Worm (Caenorhabditis elegans) whole organism, L2 larva: ENCODE results near the gene rib-1.

Experiments used
- F13H6.1 ChIP-seq: sonication (generic microtip); optimal IDR thresholded peaks from 2 replicates; lab custom pipeline; 2016; ENCODE audit warnings: missing genetic modification characterization, missing compliant biosample characterization
- R02D3.7 ChIP-seq: fragments of 150-350 bp; optimal IDR thresholded peaks from 2 replicates; lab custom pipeline; 2014; ENCODE audit warnings: missing biosample characterization, missing genetic modification characterization
- Y55F3AM.14 ChIP-seq: fragments of 200-800 bp; sonication (Bioruptor generic); optimal IDR thresholded peaks from 2 replicates; lab custom pipeline; 2018; ENCODE audit warnings: mild to moderate bottlenecking, missing genetic modification characterization, missing compliant biosample characterization
- ZK546.5 ChIP-seq: sonication (generic microtip); optimal IDR thresholded peaks from 2 replicates; lab custom pipeline; 2017; ENCODE audit warnings: missing biosample characterization, missing genetic modification characterization
- aly-2 ChIP-seq: fragments of 150-350 bp; optimal IDR thresholded peaks from 2 replicates; lab custom pipeline; 2014; ENCODE audit warnings: missing biosample characterization, missing genetic modification characterization
- ama-1 ChIP-seq: fragments of 150-350 bp; optimal IDR thresholded peaks from 2 replicates; lab custom pipeline; 2018; ENCODE audit warnings: inconsistent platforms
- blmp-1 ChIP-seq: sonication (generic microtip); optimal IDR thresholded peaks from 2 replicates; lab custom pipeline; 2017; ENCODE audit warnings: missing genetic modification characterization, mild to moderate bottlenecking, missing compliant biosample characterization, antibody characterized with exemption, moderate library complexity; ENCODE audit not compliant: insufficient read depth
- ceh-16 ChIP-seq: fragments of 150-350 bp; optimal IDR thresholded peaks from 2 replicates; lab custom pipeline; 2014; ENCODE audit warnings: missing biosample characterization, missing genetic modification characterization
- ceh-82 ChIP-seq: fragments of 150-350 bp; optimal IDR thresholded peaks from 2 replicates; lab custom pipeline; 2014; ENCODE audit warnings: missing biosample characterization, missing genetic modification characterization
- crh-2 ChIP-seq: sonication (generic microtip); optimal IDR thresholded peaks from 2 replicates; lab custom pipeline; 2017; ENCODE audit warnings: missing biosample characterization, missing genetic modification characterization
- dmd-4 ChIP-seq: sonication (generic microtip); optimal IDR thresholded peaks from 2 replicates; lab custom pipeline; 2017; ENCODE audit warnings: missing biosample characterization, missing genetic modification characterization
- egl-27 ChIP-seq: sonication (generic microtip); optimal IDR thresholded peaks from 3 replicates; lab custom pipeline; 2017; ENCODE audit warnings: missing biosample characterization, missing genetic modification reagents, missing genetic modification characterization
- elt-1 ChIP-seq: fragments of 150-350 bp; optimal IDR thresholded peaks from 2 replicates; lab custom pipeline; 2014; ENCODE audit warnings: missing biosample characterization, missing genetic modification characterization
- elt-3 ChIP-seq: sonication (generic microtip); optimal IDR thresholded peaks from 2 replicates; lab custom pipeline; 2017; ENCODE audit warnings: missing biosample characterization, missing genetic modification characterization
- fos-1 ChIP-seq: fragments of 150-350 bp; optimal IDR thresholded peaks from 2 replicates; lab custom pipeline; 2014; ENCODE audit warnings: missing biosample characterization, missing genetic modification characterization
- gmeb-1 ChIP-seq: fragments of 150-350 bp; optimal IDR thresholded peaks from 2 replicates; lab custom pipeline; 2014; ENCODE audit warnings: missing biosample characterization, missing genetic modification characterization
- lin-11 ChIP-seq: fragments of 150-350 bp; sonication (generic microtip); optimal IDR thresholded peaks from 2 replicates; lab custom pipeline; 2014; ENCODE audit warnings: missing biosample characterization, missing genetic modification characterization, inconsistent platforms, mixed read lengths
- lin-13 ChIP-seq: fragments of 150-350 bp; optimal IDR thresholded peaks from 2 replicates; lab custom pipeline; 2014; ENCODE audit warnings: missing biosample characterization, missing genetic modification reagents, missing genetic modification characterization
- lin-39 ChIP-seq: fragments of 150-350 bp; optimal IDR thresholded peaks from 2 replicates; lab custom pipeline; 2014; ENCODE audit warnings: missing biosample characterization, missing genetic modification reagents, missing genetic modification characterization
- lsy-2 ChIP-seq, 2 experiments: fragments of 150-350 bp in 1 of 2; sonication (generic microtip) in 1 of 2; optimal IDR thresholded peaks; 2 replicates each; lab custom pipeline; 2014 to 2017; ENCODE audit warnings: missing biosample characterization in 2 of 2, missing genetic modification characterization in 2 of 2
- mab-5 ChIP-seq: fragments of 150-350 bp; optimal IDR thresholded peaks from 2 replicates; lab custom pipeline; 2014; ENCODE audit warnings: missing biosample characterization, missing genetic modification characterization
- mbf-1 ChIP-seq: sonication (generic microtip); optimal IDR thresholded peaks from 2 replicates; lab custom pipeline; 2017; ENCODE audit warnings: missing biosample characterization, missing genetic modification characterization
- mdl-1 ChIP-seq, 2 experiments: fragments of 150-350 bp in 1 of 2; sonication (generic microtip) in 1 of 2; optimal IDR thresholded peaks; 2 replicates each; lab custom pipeline; 2017; ENCODE audit warnings: missing biosample characterization in 2 of 2, missing genetic modification characterization in 2 of 2
- nhr-11 ChIP-seq: fragments of 150-350 bp; optimal IDR thresholded peaks from 2 replicates; lab custom pipeline; 2014; ENCODE audit warnings: missing biosample characterization, missing genetic modification characterization
- nhr-12 ChIP-seq: fragments of 150-350 bp; optimal IDR thresholded peaks from 2 replicates; lab custom pipeline; 2014; ENCODE audit warnings: missing biosample characterization, missing genetic modification characterization
- nhr-129 ChIP-seq: fragments of 150-350 bp; optimal IDR thresholded peaks from 2 replicates; lab custom pipeline; 2014; ENCODE audit warnings: missing biosample characterization, missing genetic modification characterization
- nhr-21 ChIP-seq: fragments of 150-350 bp; optimal IDR thresholded peaks from 2 replicates; lab custom pipeline; 2014; ENCODE audit warnings: missing biosample characterization, missing genetic modification characterization
- nhr-23 ChIP-seq: fragments of 150-350 bp; optimal IDR thresholded peaks from 2 replicates; lab custom pipeline; 2014; ENCODE audit warnings: missing biosample characterization, missing genetic modification reagents, missing genetic modification characterization
- nhr-237 ChIP-seq: fragments of 150-350 bp; optimal IDR thresholded peaks from 2 replicates; lab custom pipeline; 2014; ENCODE audit warnings: missing biosample characterization, missing genetic modification characterization
- nhr-25 ChIP-seq: fragments of 150-350 bp; sonication (generic microtip); optimal IDR thresholded peaks from 3 replicates; lab custom pipeline; 2014; ENCODE audit warnings: missing biosample characterization, missing genetic modification characterization
- nhr-77 ChIP-seq: fragments of 150-350 bp; optimal IDR thresholded peaks from 2 replicates; lab custom pipeline; 2014; ENCODE audit warnings: missing biosample characterization, missing genetic modification characterization
- peb-1 ChIP-seq: fragments of 150-350 bp; optimal IDR thresholded peaks from 2 replicates; lab custom pipeline; 2014; ENCODE audit warnings: missing biosample characterization, missing genetic modification characterization
- sem-4 ChIP-seq: fragments of 150-350 bp; optimal IDR thresholded peaks from 2 replicates; lab custom pipeline; 2014; ENCODE audit warnings: missing biosample characterization, missing genetic modification reagents, missing genetic modification characterization
- sma-3 ChIP-seq: sonication (generic microtip); optimal IDR thresholded peaks from 2 replicates; lab custom pipeline; 2016; ENCODE audit warnings: missing genetic modification reagents, missing genetic modification characterization, missing compliant biosample characterization
- sma-9 ChIP-seq, 2 experiments: fragments of 150-350 bp in 1 of 2; sonication (generic microtip) in 1 of 2; optimal IDR thresholded peaks; 2 replicates each; lab custom pipeline; 2014 to 2016; ENCODE audit warnings: missing genetic modification characterization in 2 of 2, mild to moderate bottlenecking in 1 of 2, missing biosample characterization in 1 of 2, missing compliant biosample characterization in 1 of 2, missing genetic modification reagents in 1 of 2, moderate library complexity in 1 of 2
- snpc-4 ChIP-seq: fragments of 150-350 bp; optimal IDR thresholded peaks from 2 replicates; lab custom pipeline; 2014; ENCODE audit warnings: missing biosample characterization, missing genetic modification characterization
- unc-39 ChIP-seq: fragments of 150-350 bp; optimal IDR thresholded peaks from 2 replicates; lab custom pipeline; 2014; ENCODE audit warnings: missing biosample characterization, missing genetic modification characterization
- unc-55 ChIP-seq: fragments of 150-350 bp; sonication (generic microtip); optimal IDR thresholded peaks from 3 replicates; lab custom pipeline; 2014; ENCODE audit warnings: missing biosample characterization, missing genetic modification reagents, missing genetic modification characterization
- unc-62 ChIP-seq: fragments of 150-350 bp; optimal IDR thresholded peaks from 2 replicates; lab custom pipeline; 2014; ENCODE audit warnings: missing biosample characterization, missing genetic modification reagents, missing genetic modification characterization
- zag-1 ChIP-seq: fragments of 150-350 bp; optimal IDR thresholded peaks from 2 replicates; lab custom pipeline; 2014; ENCODE audit warnings: missing biosample characterization, missing genetic modification characterization
- ztf-1 ChIP-seq: fragments of 200-800 bp; sonication (Bioruptor generic); conservative IDR thresholded peaks from 2 replicates; pipeline ENCODE4 v1.3.6; 2022; ENCODE audit warnings: missing genetic modification characterization, missing compliant biosample characterization
- ztf-11 ChIP-seq: sonication (generic microtip); optimal IDR thresholded peaks from 2 replicates; lab custom pipeline; 2017; ENCODE audit warnings: missing biosample characterization, missing genetic modification characterization

The rib-1 gene

ce11 chrIV:11551813-11552212, 26.8 kb upstream of the rib-1 start, which contains the start of gene col-128:
TSS of gene col-128 (minus strand) at chrIV:11551960.
- TF ChIP-seq elt-3 (tag; lab: Kevin White, UChicago): no peak
- peak; percentile 33 for TF ChIP-seq blmp-1 (tag; lab: Kevin White, UChicago)

DNA sequence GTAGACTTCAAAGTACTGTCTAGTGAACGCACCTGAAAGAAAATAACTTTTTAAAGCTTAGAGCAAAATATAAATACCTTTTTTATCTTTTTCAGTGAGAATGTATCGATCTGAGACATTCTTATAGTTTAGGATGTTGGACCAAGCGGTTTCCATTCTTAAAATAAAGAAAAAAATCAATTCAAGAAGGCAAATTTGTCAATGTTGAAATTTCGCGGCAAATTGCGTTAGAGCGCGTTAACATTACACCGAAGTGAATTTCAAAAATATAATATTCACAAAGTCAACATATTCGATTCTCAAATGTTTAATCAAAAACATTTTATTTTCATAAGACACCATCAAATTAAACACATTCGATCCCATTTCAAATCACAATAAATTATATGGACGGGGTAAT, 16.9 kb upstream of the rib-1 start, which contains the start of gene F12F6.7:
F12F6.7 (minus strand) TSS at position 157 of the 400 bp plus-strand sequence.
- TF ChIP-seq nhr-21 (tag; lab: Kevin White, UChicago) (peak; percentile 9), zag-1 (tag; lab: Kevin White, UChicago) (no peak), ama-1 (no peak), lin-39 (tag; lab: Kevin White, UChicago) (no peak), R02D3.7 (tag; lab: Kevin White, UChicago) (no peak), lin-11 (tag; lab: Kevin White, UChicago) (no peak)

DNA sequence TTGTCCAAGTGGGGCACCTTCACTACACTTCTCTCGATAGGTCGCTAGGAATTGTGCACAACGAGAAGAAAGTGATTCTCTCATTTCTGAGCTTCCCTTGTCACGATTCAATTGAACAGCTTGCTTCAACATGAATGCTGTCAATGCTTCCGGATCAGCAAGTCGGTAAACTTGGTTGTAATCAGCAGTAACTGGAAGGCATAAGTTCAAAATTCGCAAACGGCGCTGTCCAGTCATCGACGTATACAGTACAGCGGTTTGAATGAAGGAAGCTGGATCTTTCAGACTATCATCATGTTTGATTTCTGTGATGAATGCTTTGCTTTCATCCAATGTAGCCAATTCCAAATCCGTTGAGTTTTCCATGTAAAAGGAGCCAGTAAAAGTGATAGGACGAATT, 15.5 kb upstream of the rib-1 start:
- no peak for TF ChIP-seq egl-27 (tag; lab: Kevin White, UChicago)
- no peak for TF ChIP-seq nhr-129 (tag; lab: Kevin White, UChicago)
- no peak for TF ChIP-seq nhr-11 (tag; lab: Kevin White, UChicago)
- TF ChIP-seq mbf-1: no peak
- no peak for TF ChIP-seq snpc-4
- TF ChIP-seq nhr-21 (tag; lab: Kevin White, UChicago): no peak
- TF ChIP-seq sma-9 (GFP tag; optimal IDR thresholded peaks at IDR 0.05; lab: Kevin White, UChicago): no peak
- no peak for TF ChIP-seq sma-9 (tag; optimal IDR thresholded peaks at IDR 0.05; lab: Kevin White, UChicago)
- no peak for TF ChIP-seq dmd-4 (tag; lab: Kevin White, UChicago)
- no peak for TF ChIP-seq blmp-1 (tag; lab: Kevin White, UChicago)
- TF ChIP-seq elt-3 (tag; lab: Kevin White, UChicago): no peak
- TF ChIP-seq R02D3.7 (tag; lab: Kevin White, UChicago): no peak
- no peak for TF ChIP-seq nhr-23
- no peak for TF ChIP-seq mdl-1 (tag; optimal IDR thresholded peaks at IDR 0.05; lab: Kevin White, UChicago)
- no peak for TF ChIP-seq fos-1
- TF ChIP-seq, all 48 proteins: peak for 0

DNA sequence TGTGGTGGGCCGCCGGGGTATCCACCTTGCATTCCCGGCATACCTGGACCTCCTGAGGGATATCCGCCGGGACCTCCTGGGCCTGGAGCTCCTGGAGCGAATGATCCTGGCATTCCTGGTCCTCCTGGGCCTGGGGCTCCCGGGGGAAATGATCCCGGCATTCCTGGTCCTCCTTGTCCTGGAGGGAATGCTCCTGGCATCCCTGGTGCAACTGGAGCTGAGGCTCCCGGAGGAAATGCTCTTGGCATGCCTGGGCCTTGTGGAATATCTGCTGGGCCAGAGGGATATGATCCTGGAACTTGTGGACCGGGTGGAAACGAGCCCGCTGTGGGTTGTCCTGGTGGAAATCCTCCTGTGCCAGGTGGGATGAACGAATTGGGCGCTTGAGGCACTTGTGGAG, 13.6 kb upstream of the rib-1 start:
- TF ChIP-seq mab-5 (tag; lab: Kevin White, UChicago): no peak

DNA sequence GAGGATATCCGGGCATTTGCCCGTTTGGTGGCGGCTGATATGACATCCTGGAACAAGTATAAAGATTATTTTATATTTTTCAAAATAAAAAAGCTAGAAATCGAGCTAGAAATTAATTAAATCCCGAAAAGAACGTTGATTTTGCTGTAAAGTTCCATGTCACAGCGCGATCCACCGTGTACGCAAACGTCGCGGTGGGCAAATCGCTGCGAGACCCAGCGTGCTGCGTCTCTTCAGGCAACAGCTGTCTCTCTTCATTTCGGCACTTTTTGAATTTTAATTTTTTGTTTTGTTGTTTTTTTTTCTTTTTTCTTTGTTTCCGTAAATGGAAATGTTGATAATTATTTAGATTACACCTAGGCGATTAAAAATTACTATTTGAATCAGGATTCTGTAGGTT, 12.4 kb upstream of the rib-1 start, which contains the start of gene sec-24.1:
sec-24.1 (minus strand) TSS at position 49 of the 400 bp plus-strand sequence.
- no peak for TF ChIP-seq peb-1 (tag; lab: Kevin White, UChicago)
- peak; percentile 86 for TF ChIP-seq lin-11 (tag; lab: Kevin White, UChicago)
- peak; percentile 85 for TF ChIP-seq ceh-16 (tag; lab: Kevin White, UChicago)
- TF ChIP-seq ceh-82 (tag; lab: Kevin White, UChicago): peak; percentile 68
- no peak for TF ChIP-seq elt-3 (tag; lab: Kevin White, UChicago)
- TF ChIP-seq nhr-21 (tag; lab: Kevin White, UChicago): peak; percentile 88
- no peak for TF ChIP-seq ztf-1 (GFP tag; lab: Robert Waterston, UW)
- peak; percentile 88 for TF ChIP-seq sem-4 (tag; lab: Kevin White, UChicago)
- peak; percentile 94 for TF ChIP-seq sma-9 (GFP tag; optimal IDR thresholded peaks at IDR 0.05; lab: Kevin White, UChicago)
- TF ChIP-seq sma-9 (tag; optimal IDR thresholded peaks at IDR 0.05; lab: Kevin White, UChicago): no peak
- no peak for TF ChIP-seq Y55F3AM.14 (GFP tag; lab: Kevin White, UChicago)
- TF ChIP-seq mab-5 (tag; lab: Kevin White, UChicago): peak; percentile 83
- TF ChIP-seq mdl-1 (tag; optimal IDR thresholded peaks at IDR 0.05; lab: Kevin White, UChicago): peak; percentile 57 to 68
- no peak for TF ChIP-seq ama-1
- TF ChIP-seq nhr-77 (tag; lab: Kevin White, UChicago): no peak
- TF ChIP-seq R02D3.7 (tag; lab: Kevin White, UChicago): peak; percentile 60
- peak; percentile 96 for TF ChIP-seq unc-55 (GFP tag; lab: Kevin White, UChicago)
- TF ChIP-seq lin-13 (GFP tag; lab: Kevin White, UChicago): peak; percentile 87
- TF ChIP-seq lin-39 (tag; lab: Kevin White, UChicago): no peak
- TF ChIP-seq egl-27 (tag; lab: Kevin White, UChicago): peak; percentile 47
- TF ChIP-seq nhr-25 (tag; lab: Kevin White, UChicago): peak; percentile 92
- TF ChIP-seq lsy-2 (tag; optimal IDR thresholded peaks at IDR 0.05; lab: Kevin White, UChicago): peak; percentile 99 to 100
- peak; percentile 89 for TF ChIP-seq F13H6.1 (tag; lab: Kevin White, UChicago)
- no peak for TF ChIP-seq aly-2 (tag; lab: Kevin White, UChicago)
- TF ChIP-seq fos-1: peak; percentile 68
- TF ChIP-seq nhr-129 (tag; lab: Kevin White, UChicago): peak; percentile 78
- no peak for TF ChIP-seq nhr-12 (tag; lab: Kevin White, UChicago)
- TF ChIP-seq blmp-1 (tag; lab: Kevin White, UChicago): peak; percentile 65
- no peak for TF ChIP-seq dmd-4 (tag; lab: Kevin White, UChicago)
- peak; percentile 96 for TF ChIP-seq gmeb-1 (tag; lab: Kevin White, UChicago)
- TF ChIP-seq unc-62: peak; percentile 39
- TF ChIP-seq elt-1 (tag; lab: Kevin White, UChicago): no peak
- TF ChIP-seq unc-39 (tag; lab: Kevin White, UChicago): no peak
- TF ChIP-seq snpc-4: peak; percentile 63
- TF ChIP-seq ztf-11 (tag; lab: Kevin White, UChicago): no peak
- peak; percentile 92 for TF ChIP-seq sma-3 (GFP tag; lab: Kevin White, UChicago)
- peak; percentile 63 for TF ChIP-seq nhr-237
- TF ChIP-seq nhr-23: no peak
- TF ChIP-seq crh-2 (tag; lab: Kevin White, UChicago): peak; percentile 95
- TF ChIP-seq ZK546.5 (tag; lab: Kevin White, UChicago): peak; percentile 75
